Fruit fly (Drosophila melanogaster) whole organism, embryonic: ENCODE measurements around the gene CG6753.

Source experiments
- Blimp-1 ChIP-seq: fragments of 200-800 bp; sonication (Bioruptor generic); optimal IDR thresholded peaks from 3 replicates; lab custom pipeline; 2018; ENCODE audit warnings: missing biosample characterization, missing genetic modification characterization, mild to moderate bottlenecking, moderate library complexity, missing genetic modification reagents
- BtbVII ChIP-seq: fragments of 200-800 bp; sonication (Bioruptor generic); optimal IDR thresholded peaks from 3 replicates; lab custom pipeline; 2017; ENCODE audit warnings: missing biosample characterization, mild to moderate bottlenecking, missing genetic modification characterization
- C15 ChIP-seq: fragments of 200-800 bp; sonication (Bioruptor generic); IDR thresholded peaks from 3 replicates; pipeline ENCODE4 v1.3.6; 2022; ENCODE audit warnings: missing biosample characterization, missing genetic modification characterization
- CG10654 ChIP-seq: fragments of 200-800 bp; sonication (Bioruptor generic); optimal IDR thresholded peaks from 2 replicates; lab custom pipeline; 2016; ENCODE audit warnings: missing biosample characterization, missing genetic modification characterization
- CG12659 ChIP-seq: fragments of 200-800 bp; sonication (Bioruptor generic); optimal IDR thresholded peaks from 3 replicates; lab custom pipeline; 2017; ENCODE audit warnings: mild to moderate bottlenecking, missing biosample characterization, missing genetic modification reagents, missing genetic modification characterization
- CG12744 ChIP-seq: fragments of 200-800 bp; sonication (Bioruptor generic); optimal IDR thresholded peaks from 2 replicates; lab custom pipeline; 2016; ENCODE audit warnings: missing biosample characterization, missing genetic modification characterization
- CG15011 ChIP-seq: fragments of 200-800 bp; sonication (Bioruptor generic); optimal IDR thresholded peaks from 3 replicates; lab custom pipeline; 2018; ENCODE audit warnings: missing biosample characterization, mild to moderate bottlenecking, missing genetic modification characterization
- CG15269 ChIP-seq: fragments of 200-800 bp; sonication (Bioruptor generic); optimal IDR thresholded peaks from 2 replicates; lab custom pipeline; 2018; ENCODE audit warnings: missing biosample characterization, mild to moderate bottlenecking, missing genetic modification characterization, moderate library complexity
- CG18599 ChIP-seq: fragments of 200-800 bp; sonication (Bioruptor generic); optimal IDR thresholded peaks from 3 replicates; lab custom pipeline; 2017; ENCODE audit warnings: missing biosample characterization, missing genetic modification characterization, mild to moderate bottlenecking, moderate library complexity, missing genetic modification reagents
- CG32532 ChIP-seq: fragments of 200-800 bp; sonication (Bioruptor generic); IDR thresholded peaks from 2 replicates; pipeline ENCODE4 v1.3.6; 2022; ENCODE audit warnings: missing biosample characterization, missing genetic modification characterization
- CG6175 ChIP-seq: fragments of 200-800 bp; sonication (Bioruptor generic); IDR thresholded peaks from 3 replicates; pipeline ENCODE4 v1.3.6; 2022; ENCODE audit warnings: missing biosample characterization, missing genetic modification characterization
- CG6654 ChIP-seq: fragments of 200-800 bp; sonication (Bioruptor generic); optimal IDR thresholded peaks from 2 replicates; lab custom pipeline; 2017; ENCODE audit warnings: missing biosample characterization, mild to moderate bottlenecking, missing genetic modification characterization
- CG6813 ChIP-seq: fragments of 200-800 bp; sonication (Bioruptor generic); optimal IDR thresholded peaks from 2 replicates; lab custom pipeline; 2017; ENCODE audit warnings: missing biosample characterization, missing genetic modification characterization, mild to moderate bottlenecking, moderate library complexity, missing genetic modification reagents
- CG9797 ChIP-seq: fragments of 200-800 bp; sonication (Bioruptor generic); optimal IDR thresholded peaks from 3 replicates; lab custom pipeline; 2018; ENCODE audit warnings: missing biosample characterization, mild to moderate bottlenecking, missing genetic modification characterization
- CG9932 ChIP-seq: fragments of 200-800 bp; sonication (Bioruptor generic); IDR thresholded peaks from 2 replicates; pipeline ENCODE4 v1.3.6; 2022; ENCODE audit warnings: missing biosample characterization, missing genetic modification characterization
- D19B ChIP-seq: fragments of 200-800 bp; sonication (Bioruptor generic); optimal IDR thresholded peaks from 2 replicates; lab custom pipeline; 2017; ENCODE audit warnings: missing biosample characterization, mild to moderate bottlenecking, missing genetic modification characterization
- Dbx ChIP-seq: fragments of 200-800 bp; sonication (Bioruptor generic); IDR thresholded peaks from 3 replicates; pipeline ENCODE4 v1.3.6; 2022; ENCODE audit warnings: missing biosample characterization, missing genetic modification characterization
- Deaf1 ChIP-seq: fragments of 200-800 bp; optimal IDR thresholded peaks from 3 replicates; lab custom pipeline; 2019; ENCODE audit warnings: missing biosample characterization, mild to moderate bottlenecking, missing genetic modification characterization, moderate library complexity
- Dek ChIP-seq: fragments of 200-800 bp; sonication (Bioruptor generic); optimal IDR thresholded peaks from 3 replicates; lab custom pipeline; 2019; ENCODE audit warnings: missing biosample characterization, mild to moderate bottlenecking, missing genetic modification characterization, moderate library complexity
- Dip3 ChIP-seq: fragments of 200-800 bp; sonication (Bioruptor generic); optimal IDR thresholded peaks from 3 replicates; lab custom pipeline; 2016; ENCODE audit warnings: missing biosample characterization, missing genetic modification characterization
- E2f1 ChIP-seq: fragments of 200-800 bp; sonication (Bioruptor generic); IDR thresholded peaks from 2 replicates; pipeline ENCODE4 v1.3.6; 2022; ENCODE audit warnings: missing biosample characterization, missing genetic modification characterization
- Hmr ChIP-seq: fragments of 200-800 bp; sonication (Bioruptor generic); optimal IDR thresholded peaks from 3 replicates; lab custom pipeline; 2017; ENCODE audit warnings: mild to moderate bottlenecking, missing biosample characterization, missing genetic modification reagents, missing genetic modification characterization
- MBD-R2 ChIP-seq: fragments of 200-800 bp; sonication (Bioruptor generic); IDR thresholded peaks from 2 replicates; pipeline ENCODE4 v1.3.6; 2022; ENCODE audit warnings: missing biosample characterization, missing genetic modification characterization
- Mad ChIP-seq: fragments of 200-800 bp; sonication (Bioruptor generic); optimal IDR thresholded peaks from 2 replicates; lab custom pipeline; 2016; ENCODE audit warnings: missing biosample characterization, missing genetic modification characterization
- PHDP ChIP-seq: fragments of 200-800 bp; sonication (Bioruptor generic); optimal IDR thresholded peaks from 3 replicates; lab custom pipeline; 2018; ENCODE audit warnings: missing biosample characterization, mild to moderate bottlenecking, missing genetic modification characterization, moderate library complexity
- Rfx ChIP-seq: fragments of 200-800 bp; sonication (Bioruptor generic); IDR thresholded peaks from 2 replicates; pipeline ENCODE4 v1.3.6; 2022; ENCODE audit warnings: missing biosample characterization, missing genetic modification characterization
- Stat92E ChIP-seq, 3 experiments: fragments of >200 bp in 2 of 3; fragments of 200-800 bp in 1 of 3; sonication (Bioruptor generic) in 1 of 3; optimal IDR thresholded peaks; 2 replicates each; lab custom pipeline; 2017 to 2019; ENCODE audit warnings: missing biosample characterization in 3 of 3, missing genetic modification characterization in 3 of 3, mild to moderate bottlenecking in 1 of 3, moderate library complexity in 1 of 3
- abd-A ChIP-seq: fragments of 200-800 bp; sonication (Bioruptor generic); optimal IDR thresholded peaks from 3 replicates; lab custom pipeline; 2019; ENCODE audit warnings: missing biosample characterization, mild to moderate bottlenecking, missing genetic modification characterization, moderate library complexity
- al ChIP-seq: fragments of 200-800 bp; sonication (Bioruptor generic); IDR thresholded peaks from 2 replicates; pipeline ENCODE4 v1.3.6; 2022; ENCODE audit warnings: missing biosample characterization, missing genetic modification characterization
- ci ChIP-seq: fragments of 200-800 bp; sonication (Bioruptor generic); IDR thresholded peaks from 3 replicates; pipeline ENCODE4 v1.3.6; 2022; ENCODE audit warnings: missing biosample characterization, missing genetic modification characterization
- croc ChIP-seq: fragments of 200-800 bp; sonication (Bioruptor generic); conservative IDR thresholded peaks from 3 replicates; pipeline ENCODE4 v1.3.6; 2022; ENCODE audit warnings: missing biosample characterization, missing genetic modification characterization
- emc ChIP-seq: fragments of 200-800 bp; sonication (Bioruptor generic); optimal IDR thresholded peaks from 2 replicates; lab custom pipeline; 2016; ENCODE audit warnings: missing biosample characterization, missing genetic modification characterization
- en ChIP-seq: fragments of 200-800 bp; sonication (Bioruptor generic); optimal IDR thresholded peaks from 2 replicates; lab custom pipeline; 2016; ENCODE audit warnings: missing biosample characterization, missing genetic modification characterization
- gfzf ChIP-seq: fragments of 200-800 bp; sonication (Bioruptor generic); optimal IDR thresholded peaks from 2 replicates; lab custom pipeline; 2016; ENCODE audit warnings: missing biosample characterization, mild to moderate bottlenecking, missing genetic modification characterization, moderate library complexity
- lmd ChIP-seq: fragments of 200-800 bp; sonication (Bioruptor generic); IDR thresholded peaks from 2 replicates; pipeline ENCODE4 v1.3.6; 2022; ENCODE audit warnings: missing biosample characterization, missing genetic modification characterization
- luna ChIP-seq: fragments of 200-800 bp; sonication (Bioruptor generic); optimal IDR thresholded peaks from 2 replicates; lab custom pipeline; 2016; ENCODE audit warnings: missing biosample characterization, missing genetic modification characterization
- pfk ChIP-seq: fragments of 200-800 bp; sonication (Bioruptor generic); optimal IDR thresholded peaks from 2 replicates; lab custom pipeline; 2018; ENCODE audit warnings: missing biosample characterization, mild to moderate bottlenecking, missing genetic modification characterization, moderate library complexity
- prd ChIP-seq, 3 experiments: fragments of >200 bp in 2 of 3; fragments of 200-800 bp in 1 of 3; sonication (Bioruptor generic) in 1 of 3; optimal IDR thresholded peaks in 2 of 3; IDR thresholded peaks in 1 of 3; 2 replicates in 2 of 3; 3 replicates in 1 of 3; pipeline versions ENCODE4 v1.3.6 to Lab custom; 2017 to 2022; ENCODE audit warnings: missing biosample characterization in 1 of 3, missing genetic modification characterization in 1 of 3
- repo ChIP-seq: fragments of 200-800 bp; sonication (Bioruptor generic); optimal IDR thresholded peaks from 2 replicates; lab custom pipeline; 2016; ENCODE audit warnings: missing biosample characterization, missing genetic modification characterization
- row ChIP-seq: fragments of 200-800 bp; sonication (Bioruptor generic); IDR thresholded peaks from 3 replicates; pipeline ENCODE4 v1.3.6; 2022; ENCODE audit warnings: missing biosample characterization, missing genetic modification characterization
- sens ChIP-seq: fragments of 200-800 bp; sonication (Bioruptor generic); peaks from one replicate; lab custom pipeline; 2016; ENCODE audit warnings: missing biosample characterization, missing genetic modification characterization
- slbo ChIP-seq: fragments of 200-800 bp; sonication (Bioruptor generic); IDR thresholded peaks from 2 replicates; pipeline ENCODE4 v1.3.6; 2022; ENCODE audit warnings: missing biosample characterization, missing genetic modification characterization
- so ChIP-seq: fragments of 200-800 bp; sonication (Bioruptor generic); IDR thresholded peaks from 3 replicates; pipeline ENCODE4 v1.3.6; 2022; ENCODE audit warnings: missing biosample characterization, missing genetic modification characterization
- ssp ChIP-seq: fragments of 200-800 bp; sonication (Bioruptor generic); IDR thresholded peaks from 2 replicates; pipeline ENCODE4 v1.3.6; 2022; ENCODE audit warnings: missing biosample characterization, missing genetic modification characterization
- tll ChIP-seq, 2 experiments: fragments of 200-800 bp in 1 of 2; fragments of >200 bp in 1 of 2; sonication (Bioruptor generic) in 1 of 2; optimal IDR thresholded peaks; 2 replicates each; lab custom pipeline; 2017 to 2019; ENCODE audit warnings: missing biosample characterization in 2 of 2, missing genetic modification characterization in 2 of 2, mild to moderate bottlenecking in 1 of 2, moderate library complexity in 1 of 2
- tna ChIP-seq: fragments of 200-800 bp; sonication (Bioruptor generic); IDR thresholded peaks from 2 replicates; pipeline ENCODE4 v1.3.6; 2022; ENCODE audit warnings: missing biosample characterization, missing genetic modification characterization; ENCODE audit not compliant: partially characterized antibody
- vnd ChIP-seq: fragments of 200-800 bp; sonication (Bioruptor generic); IDR thresholded peaks from 3 replicates; pipeline ENCODE4 v1.3.6; 2022; ENCODE audit warnings: missing biosample characterization, missing genetic modification characterization; ENCODE audit not compliant: partially characterized antibody

CG6753 gene

dm6 chr3R:12662531-12662930, 20.2 kb upstream of the CG6753 start, which contains the start of gene CG14395 (continued):
- TF ChIP-seq pfk (GFP tag; lab: Kevin White, UChicago): no peak
- no peak for TF ChIP-seq CG9797
- no peak for TF ChIP-seq CG12744
- no peak for TF ChIP-seq tll (GFP tag; optimal IDR thresholded peaks at IDR 0.05; lab: Kevin White, UChicago)
- TF ChIP-seq en (GFP tag; lab: Kevin White, UChicago): no peak
- TF ChIP-seq vnd (GFP tag; lab: Robert Waterston, UW): no peak
- peak; percentile 50 for TF ChIP-seq Blimp-1 (GFP tag; lab: Kevin White, UChicago)

dm6 chr3R:12656946-12657566, 14.8 kb upstream of the CG6753 start:
- TF ChIP-seq row (GFP tag; lab: Robert Waterston, UW): peak; percentile 54; the same call in 2 of the 3 replicates
- TF ChIP-seq CG6654 (GFP tag; lab: Kevin White, UChicago): no peak
- peak; percentile 76 for TF ChIP-seq sens (GFP tag; lab: Kevin White, UChicago)
- TF ChIP-seq Blimp-1 (GFP tag; lab: Kevin White, UChicago): no peak
- TF ChIP-seq PHDP (tag; lab: Kevin White, UChicago): peak; percentile 16
- TF ChIP-seq Hmr (GFP tag; lab: Kevin White, UChicago): peak; percentile 63
- TF ChIP-seq CG15269 (tag; lab: Kevin White, UChicago): peak; percentile 27
- TF ChIP-seq gfzf (GFP tag; lab: Kevin White, UChicago): no peak
- TF ChIP-seq CG10654: no peak
- peak; percentile 10 for TF ChIP-seq Dek (tag; lab: Kevin White, UChicago)
- TF ChIP-seq lmd (GFP tag; lab: Robert Waterston, UW): no peak; the same call in 1 of the 2 replicates
- no peak for TF ChIP-seq croc (GFP tag; lab: Robert Waterston, UW)
- TF ChIP-seq C15 (GFP tag; lab: Robert Waterston, UW): no peak
- TF ChIP-seq slbo (GFP tag; lab: Robert Waterston, UW): peak; percentile 55
- TF ChIP-seq Stat92E (GFP tag; optimal IDR thresholded peaks at IDR 0.05; lab: Kevin White, UChicago): no peak
- TF ChIP-seq pfk (GFP tag; lab: Kevin White, UChicago): no peak
- TF ChIP-seq repo: no peak
- TF ChIP-seq CG6175 (GFP tag; lab: Robert Waterston, UW): no peak
- TF ChIP-seq CG12659: peak; percentile 12
- TF ChIP-seq CG9932 (GFP tag; lab: Robert Waterston, UW): peak; percentile 71
- TF ChIP-seq D19B (GFP tag; lab: Kevin White, UChicago): peak; percentile 18
- TF ChIP-seq CG18599 (GFP tag; lab: Kevin White, UChicago): peak; percentile 69
- TF ChIP-seq Dip3 (GFP tag; lab: Kevin White, UChicago): peak; percentile 21
- 0 out of 3 replicates have a peak, but pooled peaks have one; percentile 24 for TF ChIP-seq Dbx
- TF ChIP-seq Rfx: peak; percentile 53
- no peak for TF ChIP-seq so
- TF ChIP-seq BtbVII (GFP tag; lab: Kevin White, UChicago): peak; percentile 43
- no peak for TF ChIP-seq ci (GFP tag; lab: Robert Waterston, UW)
- 0 out of 2 replicates have a peak, but pooled peaks have one; percentile 7 for TF ChIP-seq MBD-R2 (GFP tag; lab: Robert Waterston, UW)
- no peak for TF ChIP-seq luna (GFP tag; lab: Kevin White, UChicago)
- peak; percentile 12 for TF ChIP-seq abd-A (tag; lab: Kevin White, UChicago)
- no peak for TF ChIP-seq Mad (GFP tag; lab: Kevin White, UChicago)
- TF ChIP-seq CG32532 (GFP tag; lab: Robert Waterston, UW): 0 out of 2 replicates have a peak, but pooled peaks have one; percentile 5
- TF ChIP-seq E2f1 (GFP tag; lab: Robert Waterston, UW): no peak
- no peak for TF ChIP-seq Deaf1 (tag; lab: Kevin White, UChicago)
- no peak for TF ChIP-seq ssp
- TF ChIP-seq CG15011 (GFP tag; lab: Kevin White, UChicago): peak; percentile 7
- TF ChIP-seq al (GFP tag; lab: Robert Waterston, UW): peak; percentile 47; the same call in 1 of the 2 replicates
- no peak for TF ChIP-seq prd (optimal IDR thresholded peaks at IDR 0.05; lab: Kevin White, UChicago)
- TF ChIP-seq prd (GFP tag; IDR thresholded peaks at IDR 0.05; lab: Robert Waterston, UW): no peak
- no peak for TF ChIP-seq emc
- TF ChIP-seq CG6813 (GFP tag; lab: Kevin White, UChicago): peak; percentile 42
- no peak for TF ChIP-seq tna (GFP tag; lab: Robert Waterston, UW)
